Fruit fly (Drosophila melanogaster) whole organism, embryonic: ENCODE measurements around the gene CG34041.

Experiments
- Bdp1 ChIP-seq: fragments of 200-800 bp; sonication (Bioruptor generic); optimal IDR thresholded peaks from 3 replicates; lab custom pipeline; 2016; ENCODE audit warnings: missing biosample characterization, missing genetic modification characterization
- CG11247 ChIP-seq: fragments of 200-800 bp; sonication (Bioruptor generic); IDR thresholded peaks from 2 replicates; pipeline ENCODE4 v1.3.6; 2022; ENCODE audit warnings: missing biosample characterization, missing genetic modification characterization
- CG11504 ChIP-seq: fragments of 200-800 bp; sonication (Bioruptor generic); optimal IDR thresholded peaks from 3 replicates; lab custom pipeline; 2019; ENCODE audit warnings: missing biosample characterization, mild to moderate bottlenecking, missing genetic modification characterization, moderate library complexity
- CG11560 ChIP-seq: fragments of 200-800 bp; sonication (Bioruptor generic); IDR thresholded peaks from 3 replicates; pipeline ENCODE4 v1.3.6; 2022; ENCODE audit warnings: missing biosample characterization, missing genetic modification characterization
- CG12769 ChIP-seq: fragments of 200-800 bp; sonication (Bioruptor generic); optimal IDR thresholded peaks from 2 replicates; lab custom pipeline; 2019; ENCODE audit warnings: missing biosample characterization, mild to moderate bottlenecking, missing genetic modification characterization, moderate library complexity
- CG13287 ChIP-seq: fragments of 200-800 bp; sonication (Bioruptor generic); IDR thresholded peaks from 2 replicates; pipeline ENCODE4 v1.3.6; 2022; ENCODE audit warnings: missing biosample characterization, missing genetic modification characterization; ENCODE audit not compliant: partially characterized antibody
- CG14710 ChIP-seq: fragments of 200-800 bp; sonication (Bioruptor generic); optimal IDR thresholded peaks from 3 replicates; lab custom pipeline; 2019; ENCODE audit warnings: missing biosample characterization, mild to moderate bottlenecking, missing genetic modification characterization, moderate library complexity
- CG14965 ChIP-seq: fragments of 200-800 bp; sonication (Bioruptor generic); optimal IDR thresholded peaks from 2 replicates; lab custom pipeline; 2016; ENCODE audit warnings: missing biosample characterization, missing genetic modification characterization, borderline replicate concordance
- CG15696 ChIP-seq: fragments of 200-800 bp; sonication (Bioruptor generic); optimal IDR thresholded peaks from 2 replicates; lab custom pipeline; 2019; ENCODE audit warnings: missing biosample characterization, mild to moderate bottlenecking, missing genetic modification characterization, moderate library complexity
- CG17385 ChIP-seq: fragments of 200-800 bp; sonication (Bioruptor generic); optimal IDR thresholded peaks from 3 replicates; lab custom pipeline; 2018; ENCODE audit warnings: missing biosample characterization, mild to moderate bottlenecking, missing genetic modification characterization
- CG2120 ChIP-seq: fragments of 200-800 bp; sonication (Bioruptor generic); optimal IDR thresholded peaks from 3 replicates; lab custom pipeline; 2016; ENCODE audit warnings: missing biosample characterization, missing genetic modification characterization
- CG2199 ChIP-seq: fragments of 200-800 bp; sonication (Bioruptor generic); IDR thresholded peaks from 3 replicates; pipeline ENCODE4 v1.3.6; 2022; ENCODE audit warnings: missing biosample characterization, missing genetic modification characterization
- CG30403 ChIP-seq: fragments of 200-800 bp; sonication (Bioruptor generic); optimal IDR thresholded peaks from 3 replicates; lab custom pipeline; 2016; ENCODE audit warnings: missing biosample characterization, missing genetic modification characterization
- CG3163 ChIP-seq: fragments of 200-800 bp; sonication (Bioruptor generic); optimal IDR thresholded peaks from 3 replicates; lab custom pipeline; 2016; ENCODE audit warnings: missing biosample characterization, missing genetic modification characterization
- CG3726 ChIP-seq: fragments of 200-800 bp; sonication (Bioruptor generic); IDR thresholded peaks from 3 replicates; pipeline ENCODE4, ENCODE4 v1.3.6; 2022; ENCODE audit warnings: missing biosample characterization, missing genetic modification characterization
- CG43689 ChIP-seq: fragments of 200-800 bp; sonication (Bioruptor generic); IDR thresholded peaks from 2 replicates; pipeline ENCODE4 v1.3.6; 2022; ENCODE audit warnings: missing biosample characterization, missing genetic modification characterization
- CG4730 ChIP-seq: fragments of 200-800 bp; sonication (Bioruptor generic); IDR thresholded peaks from 2 replicates; pipeline ENCODE4 v1.3.6; 2022; ENCODE audit warnings: missing biosample characterization, missing genetic modification characterization
- Dek ChIP-seq: fragments of 200-800 bp; sonication (Bioruptor generic); optimal IDR thresholded peaks from 3 replicates; lab custom pipeline; 2019; ENCODE audit warnings: missing biosample characterization, mild to moderate bottlenecking, missing genetic modification characterization, moderate library complexity
- Dfd ChIP-seq, 2 experiments: fragments of >200 bp; optimal IDR thresholded peaks; 2 replicates each; lab custom pipeline; 2017; ENCODE audit warnings: missing biosample characterization in 2 of 2, missing genetic modification characterization in 2 of 2
- Fer3 ChIP-seq: fragments of 200-800 bp; sonication (Bioruptor generic); optimal IDR thresholded peaks from 2 replicates; lab custom pipeline; 2018; ENCODE audit warnings: missing biosample characterization, mild to moderate bottlenecking, missing genetic modification characterization, moderate library complexity
- Hand ChIP-seq: fragments of 200-800 bp; sonication (Bioruptor generic); optimal IDR thresholded peaks from 2 replicates; lab custom pipeline; 2017; ENCODE audit warnings: mild to moderate bottlenecking, missing biosample characterization, missing genetic modification reagents, missing genetic modification characterization
- HmgD ChIP-seq: fragments of 200-800 bp; sonication (Bioruptor generic); optimal IDR thresholded peaks from 3 replicates; lab custom pipeline; 2016; ENCODE audit warnings: missing biosample characterization, missing genetic modification characterization
- NfI ChIP-seq: fragments of 200-800 bp; sonication (Bioruptor generic); optimal IDR thresholded peaks from 3 replicates; lab custom pipeline; 2018; ENCODE audit warnings: missing biosample characterization, mild to moderate bottlenecking, missing genetic modification characterization, moderate library complexity
- Opbp ChIP-seq: fragments of 200-800 bp; sonication (Bioruptor generic); IDR thresholded peaks from 3 replicates; pipeline ENCODE4 v1.3.6; 2022; ENCODE audit warnings: missing biosample characterization, missing genetic modification characterization; ENCODE audit not compliant: partially characterized antibody
- Optix ChIP-seq: fragments of 200-800 bp; sonication (Bioruptor generic); IDR thresholded peaks from 3 replicates; pipeline ENCODE4 v1.3.6; 2022; ENCODE audit warnings: missing biosample characterization, missing genetic modification characterization
- Sox102F ChIP-seq: fragments of 200-800 bp; sonication (Bioruptor generic); optimal IDR thresholded peaks from 2 replicates; lab custom pipeline; 2018; ENCODE audit warnings: missing biosample characterization, mild to moderate bottlenecking, missing genetic modification characterization, moderate library complexity
- Trl ChIP-seq, 3 experiments: fragments of >200 bp in 2 of 3; fragments of 200-800 bp in 1 of 3; sonication (Bioruptor generic) in 1 of 3; optimal IDR thresholded peaks; 2 replicates in 1 of 3; 3 replicates in 2 of 3; lab custom pipeline; 2016 to 2017; ENCODE audit warnings: missing biosample characterization in 1 of 3, missing genetic modification characterization in 1 of 3
- cg ChIP-seq: fragments of 200-800 bp; sonication (Bioruptor generic); optimal IDR thresholded peaks from 3 replicates; lab custom pipeline; 2019; ENCODE audit warnings: missing biosample characterization, mild to moderate bottlenecking, missing genetic modification characterization, moderate library complexity
- dpn ChIP-seq, 2 experiments: fragments of 200-800 bp; sonication (Bioruptor generic); optimal IDR thresholded peaks; 3 replicates each; lab custom pipeline; 2016; ENCODE audit warnings: missing biosample characterization in 2 of 2, missing genetic modification characterization in 2 of 2
- gsb-n ChIP-seq: fragments of 200-800 bp; sonication (Bioruptor generic); optimal IDR thresholded peaks from 3 replicates; lab custom pipeline; 2018; ENCODE audit warnings: missing biosample characterization, mild to moderate bottlenecking, missing genetic modification characterization
- hbn ChIP-seq: fragments of 200-800 bp; sonication (Bioruptor generic); IDR thresholded peaks from 2 replicates; pipeline ENCODE4 v1.3.6; 2022; ENCODE audit warnings: missing biosample characterization, missing genetic modification characterization; ENCODE audit not compliant: partially characterized antibody
- hkb ChIP-seq, 2 experiments: fragments of 200-800 bp in 1 of 2; fragments of >200 bp in 1 of 2; sonication (Bioruptor generic) in 1 of 2; IDR thresholded peaks in 1 of 2; optimal IDR thresholded peaks in 1 of 2; 2 replicates each; pipeline versions ENCODE4 v1.3.6 to Lab custom; 2017 to 2022; ENCODE audit warnings: missing biosample characterization in 1 of 2, missing genetic modification characterization in 1 of 2
- kah ChIP-seq: fragments of 200-800 bp; sonication (Bioruptor generic); optimal IDR thresholded peaks from 2 replicates; lab custom pipeline; 2018; ENCODE audit warnings: missing biosample characterization, mild to moderate bottlenecking, missing genetic modification characterization
- ken ChIP-seq: fragments of 200-800 bp; sonication (Bioruptor generic); IDR thresholded peaks from 3 replicates; pipeline ENCODE4 v1.3.6; 2022; ENCODE audit warnings: missing biosample characterization, missing genetic modification characterization
- nau ChIP-seq: fragments of 200-800 bp; sonication (Bioruptor generic); optimal IDR thresholded peaks from 3 replicates; lab custom pipeline; 2017; ENCODE audit warnings: missing biosample characterization, mild to moderate bottlenecking, missing genetic modification characterization, missing genetic modification reagents
- nerfin-2 ChIP-seq: fragments of 200-800 bp; sonication (Bioruptor generic); IDR thresholded peaks from 2 replicates; pipeline ENCODE4 v1.3.6; 2022; ENCODE audit warnings: missing biosample characterization, missing genetic modification characterization; ENCODE audit not compliant: partially characterized antibody
- oc ChIP-seq: fragments of 200-800 bp; sonication (Bioruptor generic); optimal IDR thresholded peaks from 2 replicates; lab custom pipeline; 2018; ENCODE audit warnings: missing biosample characterization, mild to moderate bottlenecking, missing genetic modification characterization, moderate library complexity
- pfk ChIP-seq: fragments of 200-800 bp; sonication (Bioruptor generic); optimal IDR thresholded peaks from 2 replicates; lab custom pipeline; 2018; ENCODE audit warnings: missing biosample characterization, mild to moderate bottlenecking, missing genetic modification characterization, moderate library complexity
- psq ChIP-seq: fragments of 200-800 bp; sonication (Bioruptor generic); optimal IDR thresholded peaks from 2 replicates; lab custom pipeline; 2017; ENCODE audit warnings: missing biosample characterization, missing genetic modification characterization
- repo ChIP-seq: fragments of 200-800 bp; sonication (Bioruptor generic); optimal IDR thresholded peaks from 2 replicates; lab custom pipeline; 2016; ENCODE audit warnings: missing biosample characterization, missing genetic modification characterization
- sr ChIP-seq: fragments of 200-800 bp; sonication (Bioruptor generic); IDR thresholded peaks from 3 replicates; pipeline ENCODE4 v1.3.6; 2022; ENCODE audit warnings: missing biosample characterization, missing genetic modification characterization
- tin ChIP-seq: fragments of 200-800 bp; sonication (Bioruptor generic); optimal IDR thresholded peaks from 3 replicates; lab custom pipeline; 2016; ENCODE audit warnings: missing biosample characterization, missing genetic modification characterization
- tup ChIP-seq: fragments of 200-800 bp; sonication (Bioruptor generic); optimal IDR thresholded peaks from 2 replicates; lab custom pipeline; 2016; ENCODE audit warnings: missing biosample characterization, mild to moderate bottlenecking, missing genetic modification characterization, moderate library complexity
- unpg ChIP-seq: fragments of 200-800 bp; sonication (Bioruptor generic); optimal IDR thresholded peaks from 3 replicates; lab custom pipeline; 2018; ENCODE audit warnings: missing biosample characterization, mild to moderate bottlenecking, missing genetic modification characterization, moderate library complexity

The CG34041 gene

dm6 chr3R:30540196-30540595 is 32.4 kb downstream of the CG34041 start (continued):
- peak; percentile 94 for TF ChIP-seq tin (GFP tag; lab: Kevin White, UChicago)

- TF ChIP-seq Sox102F (GFP tag; lab: Kevin White, UChicago) (peak; percentile 9), pfk (GFP tag; lab: Kevin White, UChicago) (no peak), sr (peak; percentile 94), nau (GFP tag; lab: Kevin White, UChicago) (peak; percentile 94), CG14965 (GFP tag; lab: Kevin White, UChicago) (no peak)
- TF ChIP-seq, all 482 proteins: peak for 3
Measured at dm6 chr3R:30541469-30541868, 33.6 kb downstream of the CG34041 start.

dm6 chr3R:30544974-30545373 is 37.2 kb downstream of the CG34041 start:
- TF ChIP-seq CG11247 (GFP tag; lab: Robert Waterston, UW) (0 out of 2 replicates have a peak, but pooled peaks have one; percentile 32), psq (GFP tag; lab: Kevin White, UChicago) (no peak), Bdp1 (GFP tag; lab: Kevin White, UChicago) (no peak), Trl (optimal IDR thresholded peaks at IDR 0.05; lab: Kevin White, UChicago) (peak; percentile 12 to 33), Trl (GFP tag; optimal IDR thresholded peaks at IDR 0.05; lab: Kevin White, UChicago) (no peak), CG17385 (GFP tag; lab: Kevin White, UChicago) (peak; percentile 30), ken (no peak), sr (0 out of 3 replicates have a peak, but pooled peaks have one; percentile 37), kah (GFP tag; lab: Kevin White, UChicago) (peak; percentile 67), CG12769 (tag; lab: Kevin White, UChicago) (peak; percentile 5), Dek (tag; lab: Kevin White, UChicago) (no peak), cg (GFP tag; lab: Kevin White, UChicago) (peak; percentile 41), CG3163 (peak; percentile 63)
- TF ChIP-seq, all 482 proteins: peak for 8

- TF ChIP-seq CG4730 (no peak), nerfin-2 (GFP tag; lab: Robert Waterston, UW) (no peak), Optix (GFP tag; lab: Robert Waterston, UW) (no peak), Hand (GFP tag; lab: Kevin White, UChicago) (peak; percentile 27), NfI (GFP tag; lab: Kevin White, UChicago) (peak; percentile 10), CG13287 (GFP tag; lab: Robert Waterston, UW) (no peak), hkb (optimal IDR thresholded peaks at IDR 0.05; lab: Kevin White, UChicago) (no peak), hkb (GFP tag; IDR thresholded peaks at IDR 0.05; lab: Robert Waterston, UW) (0 out of 2 replicates have a peak, but pooled peaks have one; percentile 13), Dfd (GFP tag; optimal IDR thresholded peaks at IDR 0.05; lab: Kevin White, UChicago) (no peak), Opbp (GFP tag; lab: Robert Waterston, UW) (no peak), tup (no peak), Fer3 (tag; lab: Kevin White, UChicago) (no peak), dpn (GFP tag; optimal IDR thresholded peaks at IDR 0.05; lab: Kevin White, UChicago) (peak in 1 of 2 experiments; percentile 11), repo (GFP tag; lab: Kevin White, UChicago) (no peak), HmgD (GFP tag; lab: Kevin White, UChicago) (no peak), gsb-n (tag; lab: Kevin White, UChicago) (no peak), hbn (GFP tag; lab: Robert Waterston, UW) (no peak), CG3726 (GFP tag; lab: Robert Waterston, UW) (no peak), CG15696 (no peak), CG11560 (tag; lab: Robert Waterston, UW) (no peak), oc (tag; lab: Kevin White, UChicago) (no peak), unpg (GFP tag; lab: Kevin White, UChicago) (peak; percentile 12), CG2199 (no peak), CG11504 (peak; percentile 35), CG43689 (GFP tag; lab: Robert Waterston, UW) (no peak), CG30403 (GFP tag; lab: Kevin White, UChicago) (peak; percentile 1), CG14710 (tag; lab: Kevin White, UChicago) (no peak), CG2120 (GFP tag; lab: Kevin White, UChicago) (peak; percentile 58)
Measured at dm6 chr3R:30550044-30550443, 42.2 kb downstream of the CG34041 start.
